Worm (Caenorhabditis elegans) whole organism, early embryonic: ENCODE data around the gene F49F1.17.

Experiments used
- B0310.2 ChIP-seq: sonication (generic microtip); optimal IDR thresholded peaks from 2 replicates; lab custom pipeline; 2016; ENCODE audit warnings: mild to moderate bottlenecking, missing genetic modification characterization, missing compliant biosample characterization
- F13C5.2 ChIP-seq: sonication (generic microtip); optimal IDR thresholded peaks from 2 replicates; lab custom pipeline; 2017; ENCODE audit warnings: mild to moderate bottlenecking, missing genetic modification characterization, inconsistent platforms, missing compliant biosample characterization
- ama-1 ChIP-seq: fragments of 150-350 bp; optimal IDR thresholded peaks from 2 replicates; lab custom pipeline; 2014
- flt-1 ChIP-seq: fragments of 200-800 bp; sonication (Bioruptor generic); IDR thresholded peaks from 2 replicates; pipeline ENCODE4 v1.3.6; 2022; ENCODE audit warnings: missing genetic modification characterization, missing compliant biosample characterization
- hmg-4 ChIP-seq: fragments of 200-800 bp; sonication (Bioruptor generic); optimal IDR thresholded peaks from 2 replicates; lab custom pipeline; 2018; ENCODE audit warnings: mild to moderate bottlenecking, missing genetic modification characterization, missing compliant biosample characterization
- hnd-1 ChIP-seq: sonication (generic microtip); optimal IDR thresholded peaks from 2 replicates; lab custom pipeline; 2016; ENCODE audit warnings: missing genetic modification characterization, missing compliant biosample characterization
- tra-4 ChIP-seq: sonication (generic microtip); optimal IDR thresholded peaks from 2 replicates; lab custom pipeline; 2017; ENCODE audit warnings: missing genetic modification characterization, missing compliant biosample characterization

ce11 chrIV:4164392-4164791, 28.7 kb upstream of the F49F1.17 start, which contains the start of gene scrm-8:
- no peak for TF ChIP-seq ama-1 (lab: Kevin White, UChicago)
- no peak for TF ChIP-seq F13C5.2
- TF ChIP-seq hnd-1 (tag; lab: Kevin White, UChicago), result no peak
- no peak for TF ChIP-seq hmg-4
- TF ChIP-seq tra-4, result no peak
- TF ChIP-seq flt-1 (GFP tag; lab: Robert Waterston, UW), result no peak
- no peak for TF ChIP-seq B0310.2 (tag; lab: Kevin White, UChicago)
